Worm (Caenorhabditis elegans): ENCODE results near the gene srh-166.

srh-166 gene

ce11 chrV:20506542-20506941, 19.1 kb downstream of the srh-166 start:
- TF ChIP-seq ZK546.5 (tag; optimal IDR thresholded peaks at IDR 0.05) (no peak), nhr-237 (tag; optimal IDR thresholded peaks at IDR 0.05) (no peak)

DNA sequence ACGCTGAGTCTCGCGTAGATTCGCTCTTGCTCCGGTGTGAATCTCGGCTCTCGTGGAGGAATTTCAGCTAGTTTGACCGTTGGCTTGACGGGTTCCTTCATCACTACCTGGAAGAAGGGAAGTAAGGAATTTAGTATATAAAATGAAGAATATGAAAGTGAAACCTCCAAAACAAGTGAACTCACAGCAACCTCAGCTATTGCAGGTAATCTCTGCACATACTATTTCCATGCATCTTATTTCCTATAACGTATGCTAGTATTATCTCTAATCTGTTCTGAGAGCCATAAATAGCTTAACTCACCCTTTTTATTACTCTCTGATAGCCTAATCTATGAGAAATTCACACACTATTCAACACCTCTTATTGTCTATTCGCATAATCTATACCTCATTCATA, 20.7 kb downstream of the srh-166 start, which contains the start of gene Y38H6C.4:
Gene Y38H6C.4, minus strand, starts transcription at position 101 of the 400 bp plus-strand sequence.
- TF ChIP-seq unc-39 (tag; optimal IDR thresholded peaks at IDR 0.05), result no peak
- no peak for TF ChIP-seq nhr-11 (tag; optimal IDR thresholded peaks at IDR 0.05)
- no peak for TF ChIP-seq skn-1 (tag; optimal IDR thresholded peaks at IDR 0.05)
- TF ChIP-seq unc-62 (GFP tag; optimal IDR thresholded peaks at IDR 0.05), result no peak
- TF ChIP-seq nfya-1 (tag; optimal IDR thresholded peaks at IDR 0.05; ENCODE audit: insufficient read depth), result no peak
- TF ChIP-seq ceh-28 (tag; optimal IDR thresholded peaks at IDR 0.05), result no peak
- TF ChIP-seq fkh-10 (GFP tag; optimal IDR thresholded peaks at IDR 0.05), result no peak
- no peak for TF ChIP-seq nhr-28 (tag; optimal IDR thresholded peaks at IDR 0.05)
- no peak for TF ChIP-seq R02D3.7 (tag; optimal IDR thresholded peaks at IDR 0.05)
- no peak for TF ChIP-seq zag-1 (tag; optimal IDR thresholded peaks at IDR 0.05)

DNA sequence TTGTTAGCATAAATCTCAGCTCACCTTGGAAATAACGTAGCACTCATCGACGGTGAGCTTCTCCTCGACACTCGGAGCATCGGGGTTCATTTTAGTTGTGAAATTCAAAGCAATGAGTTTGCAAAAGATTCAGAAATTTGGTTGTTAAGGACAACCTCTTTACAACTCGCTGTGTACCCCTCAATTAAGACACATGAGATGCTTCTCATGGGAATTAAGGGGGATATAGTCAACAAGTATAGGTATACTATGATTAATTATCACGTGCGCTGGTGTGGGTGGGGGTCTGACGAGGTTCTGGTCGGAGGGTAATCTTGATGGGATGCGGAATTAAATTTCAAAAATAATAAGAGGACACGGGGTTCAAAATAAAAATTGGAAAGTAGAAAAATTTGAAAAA, 25.3 kb downstream of the srh-166 start, which contains the start of gene dct-14:
Gene dct-14, minus strand, starts transcription at position 101 of the 400 bp plus-strand sequence.
- no peak for TF ChIP-seq mdl-1 (tag; optimal IDR thresholded peaks at IDR 0.05)
- TF ChIP-seq ZK546.5 (tag; optimal IDR thresholded peaks at IDR 0.05), result no peak
- no peak for TF ChIP-seq lin-15B (tag; optimal IDR thresholded peaks at IDR 0.05)
- TF ChIP-seq ceh-82 (tag; optimal IDR thresholded peaks at IDR 0.05), result no peak
- TF ChIP-seq R02D3.7 (tag; optimal IDR thresholded peaks at IDR 0.05), result no peak
- TF ChIP-seq pqm-1 (tag; optimal IDR thresholded peaks at IDR 0.05), result no peak
- no peak for TF ChIP-seq nhr-28 (tag; optimal IDR thresholded peaks at IDR 0.05)
- no peak for TF ChIP-seq ceh-16 (tag; optimal IDR thresholded peaks at IDR 0.05)
- no peak for TF ChIP-seq nhr-77 (tag; optimal IDR thresholded peaks at IDR 0.05)
- TF ChIP-seq nhr-23 (tag; optimal IDR thresholded peaks at IDR 0.05), result no peak
- no peak for TF ChIP-seq unc-62 (GFP tag; optimal IDR thresholded peaks at IDR 0.05)

ce11 chrV:20499642-20500041, 26.0 kb downstream of the srh-166 start:
- TF ChIP-seq elt-2 (tag; optimal IDR thresholded peaks at IDR 0.05) (peak; percentile 30), pha-4 (tag; optimal IDR thresholded peaks at IDR 0.05) (no peak), lin-15B (tag; optimal IDR thresholded peaks at IDR 0.05) (no peak), nhr-76 (tag; optimal IDR thresholded peaks at IDR 0.05) (no peak), lsy-12 (tag; optimal IDR thresholded peaks at IDR 0.05) (no peak), pqm-1 (tag; optimal IDR thresholded peaks at IDR 0.05) (peak; percentile 8), daf-12 (tag; optimal IDR thresholded peaks at IDR 0.05) (no peak), nhr-12 (tag; optimal IDR thresholded peaks at IDR 0.05) (no peak), ama-1 (optimal IDR thresholded peaks at IDR 0.05) (no peak), fkh-2 (tag; optimal IDR thresholded peaks at IDR 0.05) (no peak), ceh-16 (tag; optimal IDR thresholded peaks at IDR 0.05) (no peak), nhr-11 (tag; optimal IDR thresholded peaks at IDR 0.05) (no peak), ceh-9 (tag; optimal IDR thresholded peaks at IDR 0.05) (no peak), mdl-1 (tag; optimal IDR thresholded peaks at IDR 0.05) (no peak), ceh-28 (tag; optimal IDR thresholded peaks at IDR 0.05) (no peak)

DNA sequence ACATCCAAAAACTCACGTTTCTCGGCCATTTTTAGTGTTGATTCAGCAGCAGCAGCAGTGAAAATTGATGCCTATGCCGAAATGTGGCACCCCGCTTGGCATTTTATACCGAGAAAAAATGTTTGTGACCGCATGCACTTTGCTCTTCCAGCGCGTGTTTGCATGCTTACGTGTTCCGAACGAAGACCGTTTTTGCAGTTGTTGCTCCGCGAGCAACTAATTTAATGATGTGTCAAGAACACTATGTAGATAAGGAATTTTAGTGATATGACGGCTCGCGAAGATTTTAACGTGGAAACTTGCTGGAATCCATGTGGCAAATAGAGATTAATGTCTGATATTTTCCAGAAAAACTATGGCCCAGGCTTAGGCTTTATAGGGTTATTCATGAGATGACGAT, 26.7 kb downstream of the srh-166 start, which contains the start of gene dct-16:
Gene dct-16, minus strand, starts transcription at position 78 of the 400 bp plus-strand sequence.
- TF ChIP-seq elt-2 (tag; optimal IDR thresholded peaks at IDR 0.05), result peak; percentile 97
- peak; percentile 39 for TF ChIP-seq ama-1 (optimal IDR thresholded peaks at IDR 0.05)
- TF ChIP-seq mml-1 (tag; optimal IDR thresholded peaks at IDR 0.05), result no peak
- TF ChIP-seq pqm-1 (tag; optimal IDR thresholded peaks at IDR 0.05), result peak; percentile 90
- TF ChIP-seq egl-27 (tag; optimal IDR thresholded peaks at IDR 0.05), result no peak

- no peak for TF ChIP-seq nhr-23 (tag; optimal IDR thresholded peaks at IDR 0.05)
- TF ChIP-seq nhr-43 (tag; optimal IDR thresholded peaks at IDR 0.05; ENCODE audit: poor library complexity, severe bottlenecking), result peak; percentile 2
- no peak for TF ChIP-seq elt-3 (tag; optimal IDR thresholded peaks at IDR 0.05)
- TF ChIP-seq elt-2 (tag; optimal IDR thresholded peaks at IDR 0.05), result peak; percentile 51
- peak; percentile 54 for TF ChIP-seq fos-1 (tag; optimal IDR thresholded peaks at IDR 0.05)
- TF ChIP-seq nhr-237 (tag; optimal IDR thresholded peaks at IDR 0.05), result no peak
- TF ChIP-seq snpc-4 (tag; optimal IDR thresholded peaks at IDR 0.05), result no peak
- no peak for TF ChIP-seq nfya-1 (tag; optimal IDR thresholded peaks at IDR 0.05; ENCODE audit: insufficient read depth)
These were observed 28.1 kb downstream of the srh-166 start for ce11 chrV:20497537-20497936.

All from whole organism, L3 larva.